Fruit fly (Drosophila melanogaster) whole organism, embryonic: ENCODE measurements around the gene dsd.

ENCODE experiments used
- Abd-B ChIP-seq: fragments of 200-800 bp; sonication (Bioruptor generic); optimal IDR thresholded peaks from 2 replicates; lab custom pipeline; 2018; ENCODE audit warnings: missing biosample characterization, mild to moderate bottlenecking, missing genetic modification characterization, moderate library complexity
- Ada2b ChIP-seq: fragments of 200-800 bp; sonication (Bioruptor generic); IDR thresholded peaks from 2 replicates; pipeline ENCODE4 v1.3.6; 2022; ENCODE audit warnings: missing biosample characterization, missing genetic modification characterization
- Adf1 ChIP-seq: fragments of 200-800 bp; sonication (Bioruptor generic); IDR thresholded peaks from 2 replicates; pipeline ENCODE4 v1.3.6; 2022; ENCODE audit warnings: missing biosample characterization, missing genetic modification characterization
- CG10147 ChIP-seq: fragments of 200-800 bp; sonication (Bioruptor generic); optimal IDR thresholded peaks from 2 replicates; lab custom pipeline; 2019; ENCODE audit warnings: missing biosample characterization, mild to moderate bottlenecking, missing genetic modification characterization, moderate library complexity
- CG10565 ChIP-seq: fragments of 200-800 bp; sonication (Bioruptor generic); optimal IDR thresholded peaks from 3 replicates; lab custom pipeline; 2016; ENCODE audit warnings: missing biosample characterization, mild to moderate bottlenecking, missing genetic modification characterization
- CG11247 ChIP-seq: fragments of 200-800 bp; sonication (Bioruptor generic); IDR thresholded peaks from 2 replicates; pipeline ENCODE4 v1.3.6; 2022; ENCODE audit warnings: missing biosample characterization, missing genetic modification characterization
- CG13123 ChIP-seq: fragments of 200-800 bp; sonication (Bioruptor generic); optimal IDR thresholded peaks from 2 replicates; lab custom pipeline; 2016; ENCODE audit warnings: missing biosample characterization, missing genetic modification characterization
- CG14014 ChIP-seq: fragments of 200-800 bp; sonication (Bioruptor generic); IDR thresholded peaks from 2 replicates; pipeline ENCODE4 v1.3.6; 2022; ENCODE audit warnings: missing biosample characterization, missing genetic modification characterization
- CG14441 ChIP-seq: fragments of 200-800 bp; sonication (Bioruptor generic); IDR thresholded peaks from 2 replicates; pipeline ENCODE4 v1.3.6; 2022; ENCODE audit warnings: missing biosample characterization, missing genetic modification characterization
- CG15073 ChIP-seq: fragments of 200-800 bp; sonication (Bioruptor generic); optimal IDR thresholded peaks from 2 replicates; lab custom pipeline; 2016; ENCODE audit warnings: missing biosample characterization, missing genetic modification characterization
- CG1529 ChIP-seq: fragments of 200-800 bp; sonication (Bioruptor generic); optimal IDR thresholded peaks from 3 replicates; lab custom pipeline; 2018; ENCODE audit warnings: missing biosample characterization, missing genetic modification characterization
- CG15479 ChIP-seq: fragments of 200-800 bp; sonication (Bioruptor generic); optimal IDR thresholded peaks from 3 replicates; lab custom pipeline; 2019; ENCODE audit warnings: missing biosample characterization, mild to moderate bottlenecking, missing genetic modification characterization, moderate library complexity
- CG18599 ChIP-seq: fragments of 200-800 bp; sonication (Bioruptor generic); optimal IDR thresholded peaks from 3 replicates; lab custom pipeline; 2017; ENCODE audit warnings: missing biosample characterization, missing genetic modification characterization, mild to moderate bottlenecking, moderate library complexity, missing genetic modification reagents
- CG18764 ChIP-seq: fragments of 200-800 bp; sonication (Bioruptor generic); optimal IDR thresholded peaks from 3 replicates; lab custom pipeline; 2016; ENCODE audit warnings: missing biosample characterization, missing genetic modification characterization
- CG2875 ChIP-seq: fragments of 200-800 bp; sonication (Bioruptor generic); optimal IDR thresholded peaks from 2 replicates; lab custom pipeline; 2017; ENCODE audit warnings: missing biosample characterization, mild to moderate bottlenecking, missing genetic modification characterization, missing genetic modification reagents
- CG3281 ChIP-seq: fragments of 200-800 bp; sonication (Bioruptor generic); optimal IDR thresholded peaks from 3 replicates; lab custom pipeline; 2017; ENCODE audit warnings: missing biosample characterization, mild to moderate bottlenecking, missing genetic modification characterization
- CG33213 ChIP-seq: fragments of 200-800 bp; sonication (Bioruptor generic); optimal IDR thresholded peaks from 3 replicates; lab custom pipeline; 2016; ENCODE audit warnings: missing biosample characterization, missing genetic modification characterization
- CG4707 ChIP-seq: fragments of 200-800 bp; sonication (Bioruptor generic); optimal IDR thresholded peaks from 2 replicates; lab custom pipeline; 2018; ENCODE audit warnings: missing biosample characterization, mild to moderate bottlenecking, missing genetic modification characterization, moderate library complexity
- CG4854 ChIP-seq: fragments of 200-800 bp; sonication (Bioruptor generic); optimal IDR thresholded peaks from 2 replicates; lab custom pipeline; 2016; ENCODE audit warnings: missing biosample characterization, missing genetic modification characterization, inconsistent platforms
- CG5180 ChIP-seq: fragments of 200-800 bp; sonication (Bioruptor generic); optimal IDR thresholded peaks from 3 replicates; lab custom pipeline; 2017; ENCODE audit warnings: missing biosample characterization, missing genetic modification characterization, mild to moderate bottlenecking, moderate library complexity, missing genetic modification reagents
- CG7271 ChIP-seq: fragments of 200-800 bp; sonication (Bioruptor generic); optimal IDR thresholded peaks from 2 replicates; lab custom pipeline; 2018; ENCODE audit warnings: missing biosample characterization, mild to moderate bottlenecking, missing genetic modification characterization, moderate library complexity
- CG7357 ChIP-seq: fragments of 200-800 bp; sonication (Bioruptor generic); IDR thresholded peaks from 3 replicates; pipeline ENCODE4 v1.3.6; 2022; ENCODE audit warnings: missing biosample characterization, missing genetic modification characterization
- CG7928 ChIP-seq: fragments of 200-800 bp; sonication (Bioruptor generic); optimal IDR thresholded peaks from 2 replicates; lab custom pipeline; 2017; ENCODE audit warnings: missing biosample characterization, mild to moderate bottlenecking, missing genetic modification characterization
- CG8089 ChIP-seq: fragments of 200-800 bp; sonication (Bioruptor generic); optimal IDR thresholded peaks from 3 replicates; lab custom pipeline; 2016; ENCODE audit warnings: missing biosample characterization, missing genetic modification characterization
- CG8281 ChIP-seq: fragments of 200-800 bp; sonication (Bioruptor generic); optimal IDR thresholded peaks from 2 replicates; lab custom pipeline; 2018; ENCODE audit warnings: missing biosample characterization, mild to moderate bottlenecking, missing genetic modification characterization, moderate library complexity
- CG8924 ChIP-seq: fragments of 200-800 bp; optimal IDR thresholded peaks from 3 replicates; lab custom pipeline; 2019; ENCODE audit warnings: missing biosample characterization, mild to moderate bottlenecking, missing genetic modification characterization, moderate library complexity
- CG9215 ChIP-seq: fragments of 200-800 bp; sonication (Bioruptor generic); IDR thresholded peaks from 2 replicates; pipeline ENCODE4 v1.3.6; 2022; ENCODE audit warnings: missing biosample characterization, missing genetic modification characterization
- E2f1 ChIP-seq: fragments of 200-800 bp; sonication (Bioruptor generic); IDR thresholded peaks from 2 replicates; pipeline ENCODE4 v1.3.6; 2022; ENCODE audit warnings: missing biosample characterization, missing genetic modification characterization
- Fer1 ChIP-seq: fragments of 200-800 bp; sonication (Bioruptor generic); optimal IDR thresholded peaks from 2 replicates; lab custom pipeline; 2017; ENCODE audit warnings: missing biosample characterization, mild to moderate bottlenecking, missing genetic modification characterization
- Meics ChIP-seq: fragments of 200-800 bp; sonication (Bioruptor generic); optimal IDR thresholded peaks from 2 replicates; lab custom pipeline; 2017; ENCODE audit warnings: missing biosample characterization, mild to moderate bottlenecking, missing genetic modification characterization
- NFAT ChIP-seq: fragments of 200-800 bp; sonication (Bioruptor generic); IDR thresholded peaks from 2 replicates; pipeline ENCODE4 v1.3.6; 2022; ENCODE audit warnings: missing biosample characterization, missing genetic modification characterization
- Opbp ChIP-seq: fragments of 200-800 bp; sonication (Bioruptor generic); IDR thresholded peaks from 3 replicates; pipeline ENCODE4 v1.3.6; 2022; ENCODE audit warnings: missing biosample characterization, missing genetic modification characterization; ENCODE audit not compliant: partially characterized antibody
- Xrp1 ChIP-seq: fragments of 200-800 bp; sonication (Bioruptor generic); IDR thresholded peaks from 2 replicates; pipeline ENCODE4 v1.3.6; 2022; ENCODE audit warnings: missing biosample characterization, missing genetic modification characterization
- ac ChIP-seq: fragments of 200-800 bp; sonication (Bioruptor generic); optimal IDR thresholded peaks from 3 replicates; lab custom pipeline; 2017; ENCODE audit warnings: missing biosample characterization, mild to moderate bottlenecking, missing genetic modification characterization
- ap ChIP-seq: fragments of 200-800 bp; sonication (Bioruptor generic); IDR thresholded peaks from 2 replicates; pipeline ENCODE4 v1.3.6; 2022; ENCODE audit warnings: missing biosample characterization, missing genetic modification characterization
- cg ChIP-seq: fragments of 200-800 bp; sonication (Bioruptor generic); optimal IDR thresholded peaks from 3 replicates; lab custom pipeline; 2019; ENCODE audit warnings: missing biosample characterization, mild to moderate bottlenecking, missing genetic modification characterization, moderate library complexity
- crc ChIP-seq: fragments of 200-800 bp; sonication (Bioruptor generic); optimal IDR thresholded peaks from 2 replicates; lab custom pipeline; 2016; ENCODE audit warnings: missing biosample characterization, missing genetic modification characterization
- dan ChIP-seq: fragments of 200-800 bp; sonication (Bioruptor generic); IDR thresholded peaks from 2 replicates; pipeline ENCODE4 v1.3.6; 2022; ENCODE audit warnings: missing biosample characterization, missing genetic modification characterization
- emc ChIP-seq: fragments of 200-800 bp; sonication (Bioruptor generic); optimal IDR thresholded peaks from 2 replicates; lab custom pipeline; 2016; ENCODE audit warnings: missing biosample characterization, missing genetic modification characterization
- ems ChIP-seq: fragments of 200-800 bp; sonication (Bioruptor generic); optimal IDR thresholded peaks from 3 replicates; lab custom pipeline; 2016; ENCODE audit warnings: missing biosample characterization, missing genetic modification characterization
- gcm2 ChIP-seq: fragments of 200-800 bp; sonication (Bioruptor generic); optimal IDR thresholded peaks from 2 replicates; lab custom pipeline; 2016; ENCODE audit warnings: missing biosample characterization, missing genetic modification characterization
- h ChIP-seq: fragments of >200 bp; optimal IDR thresholded peaks from 2 replicates; lab custom pipeline; 2017
- her ChIP-seq: fragments of 200-800 bp; sonication (Bioruptor generic); optimal IDR thresholded peaks from 2 replicates; lab custom pipeline; 2016; ENCODE audit warnings: missing biosample characterization, missing genetic modification characterization
- insv ChIP-seq, 2 experiments: fragments of 200-800 bp; sonication (Bioruptor generic); optimal IDR thresholded peaks; 3 replicates each; lab custom pipeline; 2016 to 2018; ENCODE audit warnings: missing biosample characterization in 2 of 2, missing genetic modification characterization in 2 of 2
- kah ChIP-seq: fragments of 200-800 bp; sonication (Bioruptor generic); optimal IDR thresholded peaks from 2 replicates; lab custom pipeline; 2018; ENCODE audit warnings: missing biosample characterization, mild to moderate bottlenecking, missing genetic modification characterization
- klu ChIP-seq: fragments of 200-800 bp; sonication (Bioruptor generic); IDR thresholded peaks from 2 replicates; pipeline ENCODE4 v1.3.6; 2022; ENCODE audit warnings: missing biosample characterization, missing genetic modification characterization
- knrl ChIP-seq: fragments of 200-800 bp; sonication (Bioruptor generic); IDR thresholded peaks from 3 replicates; pipeline ENCODE4 v1.3.6; 2022; ENCODE audit warnings: missing biosample characterization, missing genetic modification characterization; ENCODE audit not compliant: partially characterized antibody
- mam ChIP-seq: fragments of 200-800 bp; sonication (Bioruptor generic); optimal IDR thresholded peaks from 3 replicates; lab custom pipeline; 2016; ENCODE audit warnings: missing biosample characterization, missing genetic modification characterization
- run ChIP-seq: fragments of 200-800 bp; sonication (Bioruptor generic); optimal IDR thresholded peaks from 3 replicates; lab custom pipeline; 2018; ENCODE audit warnings: missing biosample characterization, mild to moderate bottlenecking, missing genetic modification characterization
- toy ChIP-seq: fragments of 200-800 bp; sonication (Bioruptor generic); IDR thresholded peaks from 2 replicates; pipeline ENCODE4 v1.3.6; 2022; ENCODE audit warnings: missing biosample characterization, missing genetic modification characterization
- trem ChIP-seq: fragments of 200-800 bp; optimal IDR thresholded peaks from 3 replicates; lab custom pipeline; 2019; ENCODE audit warnings: missing biosample characterization, mild to moderate bottlenecking, missing genetic modification characterization, moderate library complexity

Gene dsd

DNA sequence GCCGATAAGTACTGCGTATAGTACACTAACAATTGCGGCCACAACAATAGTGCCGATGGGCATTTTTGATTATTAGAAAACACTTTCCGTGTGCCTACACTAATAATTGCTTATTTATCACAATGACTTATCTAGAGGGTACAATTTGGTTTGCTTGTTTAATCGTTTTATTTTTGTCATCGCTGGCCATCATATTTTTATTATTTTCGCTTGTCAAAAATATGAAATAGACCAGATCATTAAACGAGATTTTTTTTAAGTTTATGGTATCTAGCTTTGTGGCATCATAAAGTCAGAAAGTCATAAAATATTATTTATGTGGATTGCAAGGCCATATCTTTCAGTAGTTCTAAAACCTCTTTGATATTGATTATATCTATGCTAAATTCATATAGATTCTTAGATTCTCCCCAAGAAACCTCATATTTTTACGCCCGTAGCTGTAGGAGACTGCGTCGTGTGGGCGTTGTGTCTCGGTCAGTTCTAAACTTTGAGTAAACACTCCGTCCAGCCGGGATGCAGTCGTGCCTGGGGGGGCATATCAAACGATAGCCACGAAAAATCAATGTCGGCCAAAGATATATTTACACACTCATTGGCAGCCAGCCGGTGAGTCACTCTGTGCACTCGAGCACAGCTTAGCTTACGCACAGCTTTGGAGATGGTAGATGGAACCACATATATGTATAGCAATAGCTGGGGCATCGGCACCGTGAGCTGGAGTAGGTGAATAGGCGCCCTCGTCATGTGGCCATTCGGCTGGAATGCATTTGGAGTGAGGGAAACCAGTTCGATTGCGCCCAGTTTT lies 2.4 kb downstream of the dsd start (continued):
- no peak for TF ChIP-seq CG5180 (GFP tag; lab: Kevin White, UChicago)
- no peak for TF ChIP-seq dan (GFP tag; lab: Robert Waterston, UW)
- no peak for TF ChIP-seq CG14441 (GFP tag; lab: Robert Waterston, UW)
- TF ChIP-seq NFAT (GFP tag; lab: Robert Waterston, UW): no peak
- TF ChIP-seq kah: no peak
- TF ChIP-seq mam: peak; percentile 19
- TF ChIP-seq knrl: no peak
- TF ChIP-seq her (GFP tag; lab: Kevin White, UChicago): no peak
- TF ChIP-seq CG1529 (GFP tag; lab: Kevin White, UChicago): no peak
- TF ChIP-seq CG13123 (GFP tag; lab: Kevin White, UChicago): no peak
- no peak for TF ChIP-seq CG14014
- TF ChIP-seq CG8924 (tag; lab: Kevin White, UChicago): peak; percentile 18
- peak; percentile 1 for TF ChIP-seq CG3281 (GFP tag; lab: Kevin White, UChicago)
- TF ChIP-seq CG2875 (GFP tag; lab: Kevin White, UChicago): no peak
- TF ChIP-seq ac (GFP tag; lab: Kevin White, UChicago): no peak
- no peak for TF ChIP-seq CG15479 (GFP tag; lab: Kevin White, UChicago)
- TF ChIP-seq Ada2b (GFP tag; lab: Robert Waterston, UW): no peak
- TF ChIP-seq klu: no peak
- TF ChIP-seq CG15073 (GFP tag; lab: Kevin White, UChicago): no peak
- no peak for TF ChIP-seq CG8281 (tag; lab: Kevin White, UChicago)
- no peak for TF ChIP-seq CG4707 (GFP tag; lab: Kevin White, UChicago)
- TF ChIP-seq CG7928 (GFP tag; lab: Kevin White, UChicago): no peak
- no peak for TF ChIP-seq Fer1 (GFP tag; lab: Kevin White, UChicago)
- TF ChIP-seq Abd-B (GFP tag; lab: Kevin White, UChicago): no peak
- TF ChIP-seq CG11247: no peak
- no peak for TF ChIP-seq emc
- TF ChIP-seq crc: no peak
- no peak for TF ChIP-seq ap (GFP tag; lab: Robert Waterston, UW)
- no peak for TF ChIP-seq gcm2
- no peak for TF ChIP-seq run (tag; lab: Kevin White, UChicago)
- TF ChIP-seq CG18764 (GFP tag; lab: Kevin White, UChicago): no peak
- TF ChIP-seq toy (GFP tag; lab: Robert Waterston, UW): no peak
- no peak for TF ChIP-seq cg (GFP tag; lab: Kevin White, UChicago)
- no peak for TF ChIP-seq CG10147 (GFP tag; lab: Kevin White, UChicago)
- TF ChIP-seq Meics (GFP tag; lab: Kevin White, UChicago): peak; percentile 53
- no peak for TF ChIP-seq Opbp
- no peak for TF ChIP-seq Xrp1 (GFP tag; lab: Robert Waterston, UW)
- no peak for TF ChIP-seq CG7271
- no peak for TF ChIP-seq h (lab: Kevin White, UChicago)
- no peak for TF ChIP-seq CG33213 (GFP tag; lab: Kevin White, UChicago)
- no peak for TF ChIP-seq trem (tag; lab: Kevin White, UChicago)
- TF ChIP-seq CG9215 (GFP tag; lab: Robert Waterston, UW): no peak
- no peak for TF ChIP-seq CG10565 (GFP tag; lab: Kevin White, UChicago)
- no peak for TF ChIP-seq ems (GFP tag; lab: Kevin White, UChicago)
- peak; percentile 14 for TF ChIP-seq CG18599 (GFP tag; lab: Kevin White, UChicago)
- TF ChIP-seq CG7357 (GFP tag; lab: Robert Waterston, UW): no peak
- TF ChIP-seq insv (GFP tag; optimal IDR thresholded peaks at IDR 0.05; lab: Kevin White, UChicago): no peak
- TF ChIP-seq CG8089: no peak
- TF ChIP-seq Adf1 (GFP tag; lab: Robert Waterston, UW): no peak
- no peak for TF ChIP-seq E2f1 (GFP tag; lab: Robert Waterston, UW)
- TF ChIP-seq CG4854 (GFP tag; lab: Kevin White, UChicago): no peak
